Worm (Caenorhabditis elegans) whole organism, L1 larva: ENCODE data around the gene C14A4.8.
A peak's percentile ranks its signal among the peaks of the same experiment; 100 is the strongest.

Source experiments
- C16A3.4 ChIP-seq: fragments of 150-350 bp; optimal IDR thresholded peaks from 2 replicates; lab custom pipeline; 2014; ENCODE audit warnings: missing biosample characterization, missing genetic modification characterization
- F16B12.6 ChIP-seq: fragments of 150-350 bp; optimal IDR thresholded peaks from 2 replicates; lab custom pipeline; 2014; ENCODE audit warnings: missing biosample characterization, missing genetic modification characterization
- Y116A8C.19 ChIP-seq: sonication (generic microtip); optimal IDR thresholded peaks from 2 replicates; lab custom pipeline; 2016; ENCODE audit warnings: missing compliant biosample characterization, missing genetic modification characterization, borderline replicate concordance
- aly-2 ChIP-seq: fragments of 150-350 bp; optimal IDR thresholded peaks from 2 replicates; lab custom pipeline; 2014; ENCODE audit warnings: missing biosample characterization, missing genetic modification characterization
- ama-1 ChIP-seq: fragments of 150-350 bp; optimal IDR thresholded peaks from 2 replicates; lab custom pipeline; 2014
- blmp-1 ChIP-seq: fragments of 150-350 bp; optimal IDR thresholded peaks from 2 replicates; lab custom pipeline; 2014; ENCODE audit warnings: missing biosample characterization, missing genetic modification characterization
- ceh-63 ChIP-seq: fragments of 200-800 bp; sonication (Bioruptor generic); optimal IDR thresholded peaks from 2 replicates; lab custom pipeline; 2018; ENCODE audit warnings: mild to moderate bottlenecking, missing genetic modification characterization, missing compliant biosample characterization
- ceh-82 ChIP-seq, 3 experiments: fragments of 150-350 bp in 1 of 3; sonication (generic microtip) in 2 of 3; optimal IDR thresholded peaks; 2 replicates each; lab custom pipeline; 2014 to 2017; ENCODE audit warnings: missing biosample characterization in 3 of 3, missing genetic modification characterization in 3 of 3
- ceh-90 ChIP-seq: sonication (generic microtip); optimal IDR thresholded peaks from 2 replicates; lab custom pipeline; 2016; ENCODE audit warnings: missing genetic modification characterization, missing compliant biosample characterization
- ces-1 ChIP-seq: fragments of 150-350 bp; optimal IDR thresholded peaks from 2 replicates; lab custom pipeline; 2014; ENCODE audit warnings: missing biosample characterization, missing genetic modification reagents, missing genetic modification characterization
- dsc-1 ChIP-seq: sonication (generic microtip); optimal IDR thresholded peaks from 2 replicates; lab custom pipeline; 2016; ENCODE audit warnings: mild to moderate bottlenecking, missing genetic modification characterization, missing compliant biosample characterization
- efl-1 ChIP-seq, 4 experiments: fragments of 150-350 bp; optimal IDR thresholded peaks in 3 of 4; peaks in 1 of 4; 1 replicate in 1 of 4; 2 replicates in 3 of 4; lab custom pipeline; 2014; ENCODE audit warnings: missing biosample characterization in 2 of 4, missing genetic modification characterization in 2 of 4, missing genetic modification reagents in 2 of 4
- egl-13 ChIP-seq: sonication (generic microtip); optimal IDR thresholded peaks from 2 replicates; lab custom pipeline; 2016; ENCODE audit warnings: missing genotype, missing genetic modification reagents, missing genetic modification characterization, missing compliant biosample characterization
- egl-27 ChIP-seq, 2 experiments: fragments of 150-350 bp in 1 of 2; sonication (generic microtip); optimal IDR thresholded peaks; 3 replicates each; lab custom pipeline; 2017 to 2018; ENCODE audit warnings: missing biosample characterization in 2 of 2, missing genetic modification characterization in 2 of 2, missing genetic modification reagents in 2 of 2
- elt-3 ChIP-seq, 6 experiments: fragments of 150-350 bp in 1 of 6; sonication (generic microtip); optimal IDR thresholded peaks; 2 replicates each; lab custom pipeline; 2017 to 2018; ENCODE audit warnings: missing biosample characterization in 6 of 6, missing genetic modification characterization in 6 of 6, inconsistent platforms in 1 of 6
- ets-5 ChIP-seq: fragments of 200-800 bp; sonication (Bioruptor generic); IDR thresholded peaks from 2 replicates; pipeline ENCODE4 v1.3.6; 2022; ENCODE audit warnings: missing genetic modification characterization, missing compliant biosample characterization
- fkh-4 ChIP-seq: sonication (generic microtip); optimal IDR thresholded peaks from 2 replicates; lab custom pipeline; 2016; ENCODE audit warnings: missing compliant biosample characterization, missing genetic modification characterization, borderline replicate concordance
- fkh-8 ChIP-seq: sonication (generic microtip); optimal IDR thresholded peaks from 2 replicates; lab custom pipeline; 2016; ENCODE audit warnings: mild to moderate bottlenecking, missing genetic modification characterization, missing compliant biosample characterization
- fos-1 ChIP-seq: fragments of 150-350 bp; optimal IDR thresholded peaks from 2 replicates; lab custom pipeline; 2014; ENCODE audit warnings: missing biosample characterization, missing genetic modification characterization
- grh-1 ChIP-seq: fragments of 200-800 bp; sonication (Bioruptor generic); IDR thresholded peaks from 2 replicates; pipeline ENCODE4 v1.3.6; 2022; ENCODE audit warnings: missing genetic modification reagents, missing genetic modification characterization, missing compliant biosample characterization
- irx-1 ChIP-seq: sonication (generic microtip); optimal IDR thresholded peaks from 2 replicates; lab custom pipeline; 2016; ENCODE audit warnings: missing genetic modification characterization, missing compliant biosample characterization
- isw-1 ChIP-seq: fragments of 200-800 bp; sonication (Bioruptor generic); IDR thresholded peaks from 2 replicates; pipeline ENCODE4 v1.3.6; 2022; ENCODE audit warnings: missing genetic modification characterization, missing compliant biosample characterization
- lin-13 ChIP-seq: fragments of 150-350 bp; optimal IDR thresholded peaks from 2 replicates; lab custom pipeline; 2014; ENCODE audit warnings: missing biosample characterization, missing genetic modification reagents, missing genetic modification characterization
- lin-14 ChIP-seq: fragments of 200-800 bp; sonication (Bioruptor generic); optimal IDR thresholded peaks from 2 replicates; lab custom pipeline; 2018; ENCODE audit warnings: mild to moderate bottlenecking, missing genetic modification characterization, moderate library complexity, missing compliant biosample characterization
- lin-15B ChIP-seq: fragments of 150-350 bp; sonication (generic microtip); optimal IDR thresholded peaks from 3 replicates; lab custom pipeline; 2014; ENCODE audit warnings: missing biosample characterization, missing genetic modification characterization
- lin-35 ChIP-seq, 2 experiments: fragments of 150-350 bp; optimal IDR thresholded peaks; 2 replicates each; lab custom pipeline; 2014; ENCODE audit warnings: missing biosample characterization in 2 of 2, missing genetic modification characterization in 2 of 2, missing genetic modification reagents in 2 of 2
- lin-39 ChIP-seq: fragments of 150-350 bp; optimal IDR thresholded peaks from 2 replicates; lab custom pipeline; 2014; ENCODE audit warnings: missing biosample characterization, missing genetic modification reagents, missing genetic modification characterization
- mef-2 ChIP-seq: fragments of 150-350 bp; optimal IDR thresholded peaks from 2 replicates; lab custom pipeline; 2014; ENCODE audit warnings: missing biosample characterization, missing genetic modification characterization
- nhr-20 ChIP-seq: sonication (generic microtip); optimal IDR thresholded peaks from 2 replicates; lab custom pipeline; 2016; ENCODE audit warnings: mild to moderate bottlenecking, missing genetic modification characterization, missing compliant biosample characterization
- nhr-237 ChIP-seq: fragments of 150-350 bp; optimal IDR thresholded peaks from 2 replicates; lab custom pipeline; 2014; ENCODE audit warnings: missing biosample characterization, missing genetic modification characterization
- nhr-28 ChIP-seq: fragments of 150-350 bp; optimal IDR thresholded peaks from 2 replicates; lab custom pipeline; 2014; ENCODE audit warnings: missing biosample characterization, missing genetic modification characterization
- nhr-77 ChIP-seq: fragments of 150-350 bp; optimal IDR thresholded peaks from 2 replicates; lab custom pipeline; 2014; ENCODE audit warnings: missing biosample characterization, missing genetic modification characterization
- nhr-85 ChIP-seq: sonication (generic microtip); peaks from one replicate; lab custom pipeline; 2016; ENCODE audit warnings: missing genetic modification characterization, inconsistent platforms, missing compliant biosample characterization
- pax-3 ChIP-seq: fragments of 200-800 bp; sonication (Bioruptor generic); optimal IDR thresholded peaks from 2 replicates; lab custom pipeline; 2018; ENCODE audit warnings: mild to moderate bottlenecking, missing genetic modification characterization, moderate library complexity, missing compliant biosample characterization
- rnt-1 ChIP-seq: sonication (generic microtip); optimal IDR thresholded peaks from 2 replicates; lab custom pipeline; 2016; ENCODE audit warnings: mild to moderate bottlenecking, missing genetic modification characterization, moderate library complexity, missing compliant biosample characterization
- skn-1 ChIP-seq: fragments of 150-350 bp; optimal IDR thresholded peaks from 2 replicates; lab custom pipeline; 2014; ENCODE audit warnings: missing biosample characterization, missing genetic modification characterization
- snu-23 ChIP-seq: sonication (generic microtip); optimal IDR thresholded peaks from 2 replicates; lab custom pipeline; 2016; ENCODE audit warnings: missing genetic modification characterization, missing compliant biosample characterization
- sox-4 ChIP-seq: sonication (generic microtip); optimal IDR thresholded peaks from 2 replicates; lab custom pipeline; 2016; ENCODE audit warnings: missing genetic modification characterization, missing compliant biosample characterization
- sptf-1 ChIP-seq: fragments of 150-350 bp; optimal IDR thresholded peaks from 2 replicates; lab custom pipeline; 2014; ENCODE audit warnings: missing biosample characterization, missing genetic modification characterization
- tbx-2 ChIP-seq: sonication (generic microtip); optimal IDR thresholded peaks from 2 replicates; lab custom pipeline; 2016; ENCODE audit warnings: missing genetic modification characterization, missing compliant biosample characterization
- unc-30 ChIP-seq: sonication (generic microtip); optimal IDR thresholded peaks from 2 replicates; lab custom pipeline; 2017; ENCODE audit warnings: missing biosample characterization, missing genetic modification characterization
- unc-86 ChIP-seq: sonication (generic microtip); optimal IDR thresholded peaks from 2 replicates; lab custom pipeline; 2016; ENCODE audit warnings: missing genetic modification characterization, missing compliant biosample characterization
- unc-98 ChIP-seq: fragments of 200-800 bp; sonication (Bioruptor generic); IDR thresholded peaks from 2 replicates; pipeline ENCODE4 v1.3.6; 2022; ENCODE audit warnings: missing genetic modification characterization, missing compliant biosample characterization
- xbp-1 ChIP-seq: sonication (generic microtip); optimal IDR thresholded peaks from 2 replicates; lab custom pipeline; 2016; ENCODE audit warnings: missing genetic modification characterization, missing compliant biosample characterization
- zag-1 ChIP-seq: fragments of 150-350 bp; optimal IDR thresholded peaks from 2 replicates; lab custom pipeline; 2014; ENCODE audit warnings: missing biosample characterization, missing genetic modification characterization
- ztf-11 ChIP-seq, 2 experiments: sonication (generic microtip); optimal IDR thresholded peaks; 2 replicates each; lab custom pipeline; 2016 to 2017; ENCODE audit warnings: missing genetic modification characterization in 2 of 2, missing biosample characterization in 1 of 2, missing compliant biosample characterization in 1 of 2

C14A4.8 gene

ce11 chrII:10554046-10554399 is 43.9 kb downstream of the C14A4.8 start (continued):
- TF ChIP-seq ces-1 (GFP tag; lab: Kevin White, UChicago): no peak
- TF ChIP-seq nhr-237: no peak
- TF ChIP-seq pax-3 (tag; lab: Kevin White, UChicago): no peak
- TF ChIP-seq fkh-8: no peak
- TF ChIP-seq aly-2 (tag; lab: Kevin White, UChicago): no peak
- TF ChIP-seq unc-86 (tag; lab: Kevin White, UChicago): no peak
- TF ChIP-seq nhr-77: no peak

- TF ChIP-seq efl-1 (optimal IDR thresholded peaks at IDR 0.05; lab: Kevin White, UChicago): no peak
- TF ChIP-seq efl-1 (GFP tag; optimal IDR thresholded peaks at IDR 0.05 in 1 of 2; lab: Kevin White, UChicago): peak in 1 of 2 experiments; percentile 33
- no peak for TF ChIP-seq dsc-1
- no peak for TF ChIP-seq snu-23 (GFP tag; lab: Kevin White, UChicago)
- no peak for TF ChIP-seq lin-15B (tag; lab: Kevin White, UChicago)
- TF ChIP-seq pax-3 (tag; lab: Kevin White, UChicago): no peak
- no peak for TF ChIP-seq sox-4 (tag; lab: Kevin White, UChicago)
- TF ChIP-seq lin-35 (GFP tag; optimal IDR thresholded peaks at IDR 0.05; lab: Kevin White, UChicago): peak in 1 of 2 experiments; percentile 3
- peak; percentile 4 for TF ChIP-seq lin-14 (GFP tag; lab: Kevin White, UChicago)
- peak; percentile 73 for TF ChIP-seq ama-1 (lab: Kevin White, UChicago)
- peak; percentile 28 for TF ChIP-seq rnt-1
- TF ChIP-seq ztf-11 (tag; optimal IDR thresholded peaks at IDR 0.05; lab: Kevin White, UChicago): no peak
Measured at ce11 chrII:10553377-10554045, 44.4 kb downstream of the C14A4.8 start.

ce11 chrII:10551985-10552736 is 45.8 kb downstream of the C14A4.8 start:
- peak; percentile 100 for TF ChIP-seq nhr-85 (tag; lab: Kevin White, UChicago)
- TF ChIP-seq F16B12.6: peak; percentile 49
- TF ChIP-seq blmp-1 (tag; lab: Kevin White, UChicago): peak; percentile 96
- no peak for TF ChIP-seq lin-15B (tag; lab: Kevin White, UChicago)
- TF ChIP-seq lin-39 (tag; lab: Kevin White, UChicago): peak; percentile 85
- TF ChIP-seq elt-3 (tag; optimal IDR thresholded peaks at IDR 0.05; lab: Kevin White, UChicago): peak in 3 of 6 experiments; percentile 26 to 97 (median 96)
- TF ChIP-seq egl-27 (tag; optimal IDR thresholded peaks at IDR 0.05; lab: Kevin White, UChicago): peak; percentile 75 to 94
- peak; percentile 11 for TF ChIP-seq ceh-90 (tag; lab: Kevin White, UChicago)
- TF ChIP-seq mef-2 (tag; lab: Kevin White, UChicago): peak; percentile 94
- TF ChIP-seq ceh-82 (tag; optimal IDR thresholded peaks at IDR 0.05; lab: Kevin White, UChicago): peak; percentile 81 to 88 (median 87)
- no peak for TF ChIP-seq unc-98
- TF ChIP-seq nhr-28 (tag; lab: Kevin White, UChicago): peak; percentile 45
- peak in 1 of 2 experiments; percentile 66 for TF ChIP-seq ztf-11 (tag; optimal IDR thresholded peaks at IDR 0.05; lab: Kevin White, UChicago)
- peak; percentile 93 for TF ChIP-seq grh-1 (GFP tag; lab: Robert Waterston, UW)
- peak; percentile 91 for TF ChIP-seq irx-1
- no peak for TF ChIP-seq fkh-4 (tag; lab: Kevin White, UChicago)
- peak; percentile 91 for TF ChIP-seq fos-1 (tag; lab: Kevin White, UChicago)
- peak; percentile 63 for TF ChIP-seq zag-1 (tag; lab: Kevin White, UChicago)
- peak; percentile 95 for TF ChIP-seq fkh-8
- peak; percentile 81 for TF ChIP-seq egl-13 (tag; lab: Kevin White, UChicago)
- peak; percentile 96 for TF ChIP-seq skn-1
- TF ChIP-seq ama-1 (lab: Kevin White, UChicago): peak; percentile 97
- TF ChIP-seq nhr-237: peak; percentile 92
- TF ChIP-seq lin-35 (GFP tag; optimal IDR thresholded peaks at IDR 0.05; lab: Kevin White, UChicago): peak; percentile 82 to 89
- peak; percentile 89 for TF ChIP-seq nhr-77
- no peak for TF ChIP-seq sptf-1 (tag; lab: Kevin White, UChicago)
- TF ChIP-seq unc-30: no peak
- TF ChIP-seq lin-13 (GFP tag; lab: Kevin White, UChicago): peak; percentile 95
- peak; percentile 87 for TF ChIP-seq C16A3.4 (tag; lab: Kevin White, UChicago)
- TF ChIP-seq xbp-1 (tag; lab: Kevin White, UChicago): peak; percentile 90
- peak; percentile 21 for TF ChIP-seq ceh-63 (GFP tag; lab: Kevin White, UChicago)
- TF ChIP-seq tbx-2 (tag; lab: Kevin White, UChicago): peak; percentile 98
- peak; percentile 97 for TF ChIP-seq nhr-20
- peak; percentile 80 for TF ChIP-seq isw-1 (GFP tag; lab: Robert Waterston, UW)
- no peak for TF ChIP-seq Y116A8C.19
- TF ChIP-seq ets-5 (GFP tag; lab: Robert Waterston, UW): no peak
